Fruit fly (Drosophila melanogaster): ENCODE measurements around the gene CG31817.

The CG31817 gene

DNA sequence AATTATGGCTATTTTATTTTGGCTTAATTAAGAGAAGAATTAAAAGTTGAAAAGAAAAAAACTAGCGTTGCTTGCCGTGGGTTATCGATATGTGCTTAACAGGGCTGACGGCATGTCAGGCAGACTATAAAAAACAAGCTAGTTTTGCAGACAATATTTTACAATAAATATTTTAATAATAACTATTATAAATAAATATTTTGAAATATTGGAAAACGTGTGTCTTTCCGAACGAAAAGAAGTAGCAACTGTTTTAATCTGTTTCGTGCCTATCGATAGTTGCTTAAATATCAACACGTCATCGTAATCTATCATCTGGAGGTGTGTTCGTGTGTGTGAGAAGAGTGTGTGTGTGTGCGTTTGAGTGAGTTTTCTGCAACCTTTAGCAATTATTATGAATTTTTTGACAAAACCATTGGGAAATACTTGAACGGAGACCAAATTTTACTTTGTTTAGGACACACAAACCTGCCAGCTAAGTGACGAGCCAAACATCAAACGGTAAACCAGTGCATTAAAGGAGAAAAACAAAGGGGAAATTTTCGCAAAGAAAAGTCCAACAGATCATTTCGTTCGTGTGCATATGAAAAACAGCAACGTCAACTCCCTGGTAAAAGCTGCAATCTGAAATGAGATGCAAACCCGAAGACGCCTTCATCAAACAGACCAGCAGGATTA is 30.5 kb downstream of the CG31817 start, which contains the start of the genes CG5861 and Syx5:
CG5861 (minus strand) TSS at position 273 of the 678 bp plus-strand sequence.
Syx5 (plus strand) TSS at position 321 of the 678 bp plus-strand sequence.
- TF ChIP-seq Mnt (GFP tag; optimal IDR thresholded peaks at IDR 0.05) (peak; percentile 66), Crg-1 (GFP tag; optimal IDR thresholded peaks at IDR 0.05) (peak; percentile 35), CG7045 (GFP tag; optimal IDR thresholded peaks at IDR 0.05) (peak; percentile 42), cic (GFP tag; optimal IDR thresholded peaks at IDR 0.05) (peak; percentile 59), CG7101 (tag; optimal IDR thresholded peaks at IDR 0.05) (peak; percentile 78), cnc (optimal IDR thresholded peaks at IDR 0.05) (peak; percentile 46 to 65), tj (GFP tag; optimal IDR thresholded peaks at IDR 0.05) (peak; percentile 89), CG14711 (tag; optimal IDR thresholded peaks at IDR 0.05) (peak; percentile 76), CG33017 (tag; optimal IDR thresholded peaks at IDR 0.05) (peak; percentile 15), ovo (GFP tag; optimal IDR thresholded peaks at IDR 0.05) (peak; percentile 9), CG11617 (GFP tag; optimal IDR thresholded peaks at IDR 0.05) (peak; percentile 72), CG1620 (GFP tag; optimal IDR thresholded peaks at IDR 0.05) (no peak), Hr96 (GFP tag; optimal IDR thresholded peaks at IDR 0.05) (no peak), Clk (GFP tag; optimal IDR thresholded peaks at IDR 0.05) (peak; percentile 28), pad (GFP tag; optimal IDR thresholded peaks at IDR 0.05) (peak; percentile 55), bab1 (GFP tag; optimal IDR thresholded peaks at IDR 0.05) (peak; percentile 78), CG5204 (GFP tag; optimal IDR thresholded peaks at IDR 0.05) (no peak), kay (GFP tag; ENCODE audit: borderline replicate concordance) (no peak), CG12768 (GFP tag; optimal IDR thresholded peaks at IDR 0.05) (peak; percentile 58), toe (GFP tag; optimal IDR thresholded peaks at IDR 0.05) (no peak)

- peak; percentile 84 for TF ChIP-seq ovo (GFP tag; optimal IDR thresholded peaks at IDR 0.05)
- peak; percentile 63 for TF ChIP-seq CG11617 (GFP tag; optimal IDR thresholded peaks at IDR 0.05)
- TF ChIP-seq Mnt (GFP tag; optimal IDR thresholded peaks at IDR 0.05) = peak; percentile 39
- peak; percentile 51 for TF ChIP-seq bab1 (GFP tag; optimal IDR thresholded peaks at IDR 0.05)
- no peak for TF ChIP-seq toe (GFP tag; optimal IDR thresholded peaks at IDR 0.05)
- TF ChIP-seq Clk (GFP tag; optimal IDR thresholded peaks at IDR 0.05) = no peak
- peak; percentile 40 for TF ChIP-seq pad (GFP tag; optimal IDR thresholded peaks at IDR 0.05)
- TF ChIP-seq kay (GFP tag; ENCODE audit: borderline replicate concordance) = peak; percentile 98
- no peak for TF ChIP-seq Hr96 (GFP tag; optimal IDR thresholded peaks at IDR 0.05)
- peak; percentile 65 for TF ChIP-seq CG1620 (GFP tag; optimal IDR thresholded peaks at IDR 0.05)
- no peak for TF ChIP-seq tj (GFP tag; optimal IDR thresholded peaks at IDR 0.05)
- TF ChIP-seq CG5204 (GFP tag; optimal IDR thresholded peaks at IDR 0.05) = no peak
- peak; percentile 85 for TF ChIP-seq CG14711 (tag; optimal IDR thresholded peaks at IDR 0.05)
- peak; percentile 19 for TF ChIP-seq CG12768 (GFP tag; optimal IDR thresholded peaks at IDR 0.05)
- TF ChIP-seq cnc (optimal IDR thresholded peaks at IDR 0.05) = no peak
- no peak for TF ChIP-seq cic (GFP tag; optimal IDR thresholded peaks at IDR 0.05)
- peak; percentile 33 for TF ChIP-seq CG7045 (GFP tag; optimal IDR thresholded peaks at IDR 0.05)
- TF ChIP-seq CG7101 (tag; optimal IDR thresholded peaks at IDR 0.05) = peak; percentile 75
- peak; percentile 43 for TF ChIP-seq Crg-1 (GFP tag; optimal IDR thresholded peaks at IDR 0.05)
- no peak for TF ChIP-seq CG33017 (tag; optimal IDR thresholded peaks at IDR 0.05)
Measured at dm6 chr2L:16302773-16303279, 34.9 kb downstream of the CG31817 start, which contains the start of gene GMF. GMF (minus strand) TSS chr2L:16302954.

dm6 chr2L:16299466-16300311 is 38.0 kb downstream of the CG31817 start, which contains the start of the genes heix and CG17328:
heix (minus strand) TSS chr2L:16299858.
CG17328 (plus strand) TSS chr2L:16299943.
- peak; percentile 57 for TF ChIP-seq Mnt (GFP tag; optimal IDR thresholded peaks at IDR 0.05)
- TF ChIP-seq CG11617 (GFP tag; optimal IDR thresholded peaks at IDR 0.05) = peak; percentile 78
- TF ChIP-seq Clk (GFP tag; optimal IDR thresholded peaks at IDR 0.05) = peak; percentile 44
- peak; percentile 34 for TF ChIP-seq pad (GFP tag; optimal IDR thresholded peaks at IDR 0.05)
- TF ChIP-seq cnc (optimal IDR thresholded peaks at IDR 0.05) = no peak
- peak; percentile 51 for TF ChIP-seq CG33017 (tag; optimal IDR thresholded peaks at IDR 0.05)
- TF ChIP-seq CG12768 (GFP tag; optimal IDR thresholded peaks at IDR 0.05) = peak; percentile 61
- peak; percentile 71 for TF ChIP-seq CG7101 (tag; optimal IDR thresholded peaks at IDR 0.05)
- TF ChIP-seq tj (GFP tag; optimal IDR thresholded peaks at IDR 0.05) = peak; percentile 68
- peak; percentile 91 for TF ChIP-seq kay (GFP tag; ENCODE audit: borderline replicate concordance)
- TF ChIP-seq Hr96 (GFP tag; optimal IDR thresholded peaks at IDR 0.05) = no peak
- TF ChIP-seq CG5204 (GFP tag; optimal IDR thresholded peaks at IDR 0.05) = no peak
- peak; percentile 40 for TF ChIP-seq CG1620 (GFP tag; optimal IDR thresholded peaks at IDR 0.05)
- peak; percentile 68 for TF ChIP-seq Crg-1 (GFP tag; optimal IDR thresholded peaks at IDR 0.05)
- TF ChIP-seq ovo (GFP tag; optimal IDR thresholded peaks at IDR 0.05) = peak; percentile 1
- peak; percentile 48 for TF ChIP-seq CG14711 (tag; optimal IDR thresholded peaks at IDR 0.05)
- peak; percentile 81 for TF ChIP-seq bab1 (GFP tag; optimal IDR thresholded peaks at IDR 0.05)
- TF ChIP-seq toe (GFP tag; optimal IDR thresholded peaks at IDR 0.05) = no peak
- peak; percentile 27 for TF ChIP-seq cic (GFP tag; optimal IDR thresholded peaks at IDR 0.05)
- TF ChIP-seq CG7045 (GFP tag; optimal IDR thresholded peaks at IDR 0.05) = peak; percentile 71

DNA sequence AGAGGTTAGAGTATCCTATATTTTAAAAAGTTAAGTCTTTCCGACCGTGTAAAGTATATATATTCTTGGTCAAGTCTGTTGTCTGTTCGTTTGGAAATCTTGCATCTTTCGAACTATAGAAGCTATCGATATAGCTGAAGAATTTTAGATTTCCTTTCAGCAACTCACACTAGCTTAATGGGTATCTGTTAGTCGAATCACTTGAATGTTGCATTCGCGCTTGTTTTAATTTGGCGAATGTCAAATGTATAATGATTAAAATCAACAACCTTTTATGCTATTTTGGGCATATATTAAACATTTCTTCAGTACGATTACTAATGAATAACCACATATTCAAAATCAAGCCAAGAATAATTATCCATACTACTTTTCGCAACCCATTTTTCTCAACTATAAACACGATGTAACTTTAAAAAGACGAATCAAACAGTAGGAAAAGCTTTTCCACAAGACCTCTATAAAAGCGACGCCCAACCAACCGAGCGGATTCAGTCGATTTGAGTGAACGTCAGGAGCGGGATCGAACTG is 43.9 kb downstream of the CG31817 start, which contains the start of gene Cyp303a1:
Cyp303a1 (plus strand) TSS at position 481 of the 531 bp plus-strand sequence.
- TF ChIP-seq CG11617 (GFP tag; optimal IDR thresholded peaks at IDR 0.05) (no peak), cic (GFP tag; optimal IDR thresholded peaks at IDR 0.05) (no peak), tj (GFP tag; optimal IDR thresholded peaks at IDR 0.05) (no peak), Hr96 (GFP tag; optimal IDR thresholded peaks at IDR 0.05) (no peak), CG5204 (GFP tag; optimal IDR thresholded peaks at IDR 0.05) (no peak), cnc (optimal IDR thresholded peaks at IDR 0.05) (no peak), CG12768 (GFP tag; optimal IDR thresholded peaks at IDR 0.05) (no peak), CG33017 (tag; optimal IDR thresholded peaks at IDR 0.05) (no peak), kay (GFP tag; ENCODE audit: borderline replicate concordance) (no peak), Clk (GFP tag; optimal IDR thresholded peaks at IDR 0.05) (no peak), CG14711 (tag; optimal IDR thresholded peaks at IDR 0.05) (no peak), pad (GFP tag; optimal IDR thresholded peaks at IDR 0.05) (no peak), CG7101 (tag; optimal IDR thresholded peaks at IDR 0.05) (no peak), Crg-1 (GFP tag; optimal IDR thresholded peaks at IDR 0.05) (no peak), ovo (GFP tag; optimal IDR thresholded peaks at IDR 0.05) (no peak), toe (GFP tag; optimal IDR thresholded peaks at IDR 0.05) (no peak), CG7045 (GFP tag; optimal IDR thresholded peaks at IDR 0.05) (no peak), CG1620 (GFP tag; optimal IDR thresholded peaks at IDR 0.05) (no peak)
